Fruit fly (Drosophila melanogaster): ENCODE measurements around the gene CG12025.

dm6 chr3L:1841984-1842383, 23.2 kb upstream of the CG12025 start, which contains the start of gene Cpr62Bc:
- TF ChIP-seq Myc (optimal IDR thresholded peaks at IDR 0.05) (no peak), ttk (optimal IDR thresholded peaks at IDR 0.05) (no peak), h (optimal IDR thresholded peaks at IDR 0.05) (no peak)

Data from Kc167 (cell line).